Fruit fly (Drosophila melanogaster): Measurements from ENCODE around the gene B4.

B4 gene

dm6 chr2L:13548786-13549780 is at the start of gene B4:
Gene B4, minus strand, starts transcription at chr2L:13549328.
- TF ChIP-seq CTCF (optimal IDR thresholded peaks at IDR 0.05) (no peak), CG8478 (optimal IDR thresholded peaks at IDR 0.05) (no peak)

- no peak for TF ChIP-seq CG8478 (optimal IDR thresholded peaks at IDR 0.05)
- no peak for TF ChIP-seq CTCF (optimal IDR thresholded peaks at IDR 0.05)
Observed at dm6 chr2L:13597136-13597615, 48.0 kb upstream of the B4 start, which contains the start of gene CG9254. Gene CG9254, minus strand, starts transcription at chr2L:13597186.

- TF ChIP-seq CG8478 (optimal IDR thresholded peaks at IDR 0.05) (no peak), CTCF (optimal IDR thresholded peaks at IDR 0.05) (no peak)
Observed at dm6 chr2L:13591393-13591792, 42.3 kb upstream of the B4 start.

DNA sequence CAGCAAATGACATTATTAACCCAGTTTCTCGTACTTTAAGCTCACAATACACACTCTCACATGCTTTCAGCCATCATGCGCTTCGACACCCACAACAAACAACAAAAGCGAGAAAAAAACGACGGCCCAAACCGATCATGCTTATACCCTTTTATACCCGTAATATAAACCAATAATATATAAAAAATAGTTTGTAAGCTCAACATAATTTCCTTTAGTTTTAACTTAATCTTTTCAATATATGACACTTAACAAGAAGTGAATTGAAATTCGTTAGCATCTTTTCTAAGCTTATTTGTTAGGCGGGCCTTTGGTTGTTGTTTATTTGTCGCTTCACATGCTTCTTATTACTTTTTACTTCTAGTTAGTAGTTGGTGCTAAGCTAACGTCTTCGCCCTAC is 37.5 kb upstream of the B4 start:
- TF ChIP-seq CTCF (optimal IDR thresholded peaks at IDR 0.05) (no peak), CG8478 (optimal IDR thresholded peaks at IDR 0.05) (no peak)

DNA sequence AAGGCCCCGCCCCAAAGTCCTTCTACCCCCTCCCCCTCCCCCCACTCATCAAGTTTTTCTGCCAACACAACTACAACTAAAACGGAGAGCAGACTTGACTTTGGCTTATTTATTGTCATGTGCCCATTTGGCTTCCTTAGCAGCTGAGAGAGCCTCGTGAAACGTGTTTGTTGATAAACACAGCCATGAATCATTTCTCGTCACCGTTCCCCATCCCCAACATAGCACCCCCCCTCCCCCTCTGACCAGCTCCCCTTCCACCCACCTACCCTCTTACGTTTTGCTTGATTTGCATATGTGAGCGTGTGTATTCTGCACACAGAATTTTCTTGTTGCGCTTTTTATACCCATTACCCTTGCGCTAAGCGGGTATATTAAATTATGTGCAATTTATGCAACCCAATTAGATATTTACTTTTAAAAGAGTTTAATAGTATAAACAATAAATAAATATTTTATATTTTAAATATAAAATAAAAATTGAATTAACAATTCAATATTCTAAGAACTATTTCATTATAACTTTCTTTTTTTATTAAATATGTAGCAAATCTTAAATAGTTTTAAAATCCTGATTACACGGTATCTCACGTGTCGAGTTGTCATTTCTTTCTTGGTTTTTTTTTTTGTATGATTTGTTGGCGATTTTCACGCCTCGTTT is 22.8 kb upstream of the B4 start:
- TF ChIP-seq CTCF (optimal IDR thresholded peaks at IDR 0.05) (no peak), CG8478 (optimal IDR thresholded peaks at IDR 0.05) (no peak)

DNA sequence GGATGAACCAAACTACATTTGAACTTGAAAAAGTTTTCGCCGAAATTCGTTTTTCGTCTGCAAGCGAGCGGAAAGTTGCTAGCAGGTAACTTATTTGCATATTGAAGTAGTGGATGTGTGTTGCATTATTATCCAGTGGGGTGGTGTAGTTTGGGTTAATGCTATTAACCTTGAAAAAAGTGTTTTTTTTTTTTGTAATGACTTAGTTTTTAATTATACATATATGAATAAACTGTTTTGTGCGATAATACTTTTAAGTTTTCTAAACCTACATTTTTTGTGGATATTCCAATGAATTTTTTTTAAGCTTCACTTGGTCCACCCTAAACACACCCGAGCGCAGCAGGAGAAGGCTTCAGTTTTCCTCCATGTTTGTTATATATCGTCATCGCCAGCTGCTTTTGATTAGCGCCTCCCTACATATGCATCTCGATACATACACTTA is 21.9 kb upstream of the B4 start:
- TF ChIP-seq CTCF (optimal IDR thresholded peaks at IDR 0.05) (no peak), CG8478 (optimal IDR thresholded peaks at IDR 0.05) (no peak)

- TF ChIP-seq CG8478 (optimal IDR thresholded peaks at IDR 0.05) (no peak), CTCF (optimal IDR thresholded peaks at IDR 0.05) (no peak)
Observed at dm6 chr2L:13570016-13570415, 20.9 kb upstream of the B4 start.

dm6 chr2L:13568938-13569337 is 19.8 kb upstream of the B4 start:
- TF ChIP-seq CG8478 (optimal IDR thresholded peaks at IDR 0.05) = no peak
- TF ChIP-seq CTCF (optimal IDR thresholded peaks at IDR 0.05) = no peak

DNA sequence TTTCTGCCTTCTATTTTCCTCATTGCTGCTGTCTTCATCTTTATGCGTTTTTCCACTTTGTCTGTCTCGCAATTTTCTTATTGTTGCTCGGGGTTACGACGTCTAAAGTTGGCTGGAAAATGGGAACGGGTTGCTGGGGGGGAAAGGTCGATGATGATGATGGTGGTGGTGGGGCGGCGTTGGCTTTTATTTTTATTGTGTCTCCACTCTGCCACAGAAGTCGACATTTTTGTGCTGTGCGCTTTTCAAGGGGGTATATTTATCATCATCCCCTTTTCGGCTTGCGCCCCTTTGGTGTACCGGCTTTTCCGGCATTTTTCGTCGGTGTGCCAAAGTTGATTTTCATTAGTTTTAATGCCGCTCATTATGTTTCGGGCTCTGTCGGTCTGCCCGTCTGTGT is 6.3 kb upstream of the B4 start:
- TF ChIP-seq CTCF (optimal IDR thresholded peaks at IDR 0.05) = no peak
- no peak for TF ChIP-seq CG8478 (optimal IDR thresholded peaks at IDR 0.05)

dm6 chr2L:13554547-13555159 is 5.5 kb upstream of the B4 start:
- no peak for TF ChIP-seq CG8478 (optimal IDR thresholded peaks at IDR 0.05)
- no peak for TF ChIP-seq CTCF (optimal IDR thresholded peaks at IDR 0.05)

DNA sequence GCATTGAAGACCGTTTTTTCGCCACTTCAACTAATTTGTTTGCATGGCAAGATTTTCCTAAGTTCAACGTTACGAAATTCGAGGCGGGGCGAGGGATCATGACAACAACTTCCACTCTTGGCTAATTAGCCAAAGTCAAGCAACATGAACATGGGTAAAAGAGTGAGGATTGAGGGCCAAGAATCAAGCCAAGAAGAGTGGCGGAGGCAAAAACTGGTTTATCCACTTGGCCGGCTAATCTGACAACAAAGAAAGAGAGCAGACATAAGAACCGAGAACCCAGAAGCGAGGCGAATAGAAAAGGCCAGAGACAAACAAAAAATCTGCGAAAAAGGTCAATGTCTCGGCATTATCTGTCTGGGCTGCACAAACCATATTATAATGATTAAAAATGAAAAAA is 3.6 kb upstream of the B4 start:
- TF ChIP-seq CTCF (optimal IDR thresholded peaks at IDR 0.05) (no peak), CG8478 (optimal IDR thresholded peaks at IDR 0.05) (no peak)

DNA sequence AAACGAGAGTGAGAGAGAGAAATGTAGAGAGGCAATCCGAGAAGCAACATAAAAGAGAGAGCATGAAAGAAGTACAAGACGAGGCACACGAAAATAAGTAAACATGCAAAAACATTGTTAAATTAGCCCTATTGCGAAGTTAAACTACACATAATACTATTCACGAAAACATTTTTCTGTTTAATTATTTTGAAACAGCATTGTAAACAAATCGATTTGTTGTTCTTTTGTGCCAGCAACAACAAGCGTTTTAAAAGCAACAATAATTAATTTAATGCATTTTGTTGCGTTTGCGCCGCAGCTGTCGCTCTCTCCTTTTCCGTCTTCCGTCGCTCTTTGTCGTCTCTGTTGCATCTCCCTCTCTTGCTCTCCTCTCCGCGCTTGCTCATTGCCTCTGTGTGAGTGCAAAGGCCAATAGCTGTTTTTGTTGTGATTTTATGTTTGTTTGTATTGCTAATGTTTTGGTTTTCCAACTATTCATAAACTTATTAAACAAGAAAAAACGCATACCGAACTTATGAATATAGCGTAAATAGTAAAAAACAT is 1.4 kb upstream of the B4 start:
- TF ChIP-seq CG8478 (optimal IDR thresholded peaks at IDR 0.05) = no peak

- TF ChIP-seq CG8478 (optimal IDR thresholded peaks at IDR 0.05) (no peak), CTCF (optimal IDR thresholded peaks at IDR 0.05) (no peak)
Observed at dm6 chr2L:13549973-13550458, 888 bp upstream of the B4 start, which contains the start of gene kuz. Gene kuz, plus strand, starts transcription at chr2L:13550139.

DNA sequence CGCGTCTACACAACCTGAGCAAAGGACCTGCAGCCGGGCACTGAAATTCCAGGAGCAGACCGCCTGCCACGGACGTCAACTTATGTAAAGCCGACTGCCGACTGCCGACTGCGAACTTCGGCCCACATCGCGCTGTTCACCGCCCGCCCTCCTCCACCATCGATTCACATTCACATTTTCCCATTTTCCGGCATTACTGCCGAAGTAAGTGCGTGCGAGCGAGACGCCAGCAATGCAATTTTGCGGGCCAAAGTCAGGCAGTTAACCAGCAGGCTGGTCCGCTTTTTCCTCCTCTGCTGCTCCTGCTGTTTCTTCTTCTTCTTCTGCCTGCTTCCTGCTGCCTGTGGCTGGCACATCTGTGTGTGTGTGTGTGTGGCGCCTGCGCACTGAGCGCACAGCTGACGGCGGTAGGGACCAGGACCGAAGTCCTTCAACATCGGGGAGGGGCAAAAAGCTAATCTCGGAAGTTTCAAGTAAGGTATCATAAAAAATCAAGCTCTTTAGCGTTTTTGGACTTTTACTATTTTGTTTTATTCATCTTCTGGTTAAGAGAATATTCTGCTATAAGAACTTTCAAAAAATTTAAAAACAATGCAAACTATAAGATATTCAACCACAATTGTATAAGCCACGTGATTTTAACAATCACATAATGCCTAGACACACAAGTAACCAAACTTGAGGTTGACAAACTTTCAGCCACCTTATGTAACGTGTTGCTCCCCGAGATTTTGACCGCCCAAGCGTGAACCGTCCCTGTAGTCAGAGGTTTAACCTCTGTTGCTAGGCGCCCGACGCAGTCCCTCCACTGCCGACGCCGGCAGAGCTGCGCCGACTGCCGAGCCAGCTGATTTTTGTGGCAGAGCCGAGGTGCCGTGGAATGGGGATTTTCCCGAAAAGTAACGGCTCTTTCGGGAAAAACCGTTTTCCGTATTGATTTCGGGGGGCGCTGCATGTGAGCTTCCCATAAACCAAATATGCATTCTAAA is 1.1 kb downstream of the B4 start:
- no peak for TF ChIP-seq CTCF (optimal IDR thresholded peaks at IDR 0.05)
- no peak for TF ChIP-seq CG8478 (optimal IDR thresholded peaks at IDR 0.05)
